Worm (Caenorhabditis elegans): Measurements from ENCODE around the gene fbf-1.

fbf-1 gene

ce11 chrII:6080743-6081142, at the start of gene fbf-1:
Gene fbf-1 (minus strand): TSS chrII:6080843.
- TF ChIP-seq zag-1 (tag; optimal IDR thresholded peaks at IDR 0.05) (no peak), tag-97 (GFP tag; IDR thresholded peaks at IDR 0.05) (no peak), lin-1 (GFP tag; IDR thresholded peaks at IDR 0.05) (no peak), nhr-102 (tag; optimal IDR thresholded peaks at IDR 0.05) (no peak), ztf-7 (tag; optimal IDR thresholded peaks at IDR 0.05) (no peak), unc-130 (GFP tag; optimal IDR thresholded peaks at IDR 0.05) (no peak), dmd-8 (GFP tag; IDR thresholded peaks at IDR 0.05) (no peak), dpl-1 (GFP tag; optimal IDR thresholded peaks at IDR 0.05) (no peak), pqm-1 (tag; optimal IDR thresholded peaks at IDR 0.05) (no peak), mdt-29 (GFP tag; IDR thresholded peaks at IDR 0.05) (no peak), mxl-3 (GFP tag; optimal IDR thresholded peaks at IDR 0.05) (no peak)

ce11 chrII:6125259-6125658, 44.6 kb upstream of the fbf-1 start, which contains the start of gene rars-2:
Gene rars-2 (plus strand): TSS chrII:6125559.
- no peak for TF ChIP-seq D1046.2 (GFP tag; IDR thresholded peaks at IDR 0.05)
- no peak for TF ChIP-seq zag-1 (tag; optimal IDR thresholded peaks at IDR 0.05)
- TF ChIP-seq lsy-2 (tag; optimal IDR thresholded peaks at IDR 0.05), result no peak
- TF ChIP-seq lin-38 (GFP tag; IDR thresholded peaks at IDR 0.05), result peak; percentile 34; the same call in 1 of the 2 replicates

ce11 chrII:6123513-6123912, 42.9 kb upstream of the fbf-1 start, which contains the start of gene C29H12.2:
Gene C29H12.2 (plus strand): TSS chrII:6123809.
- no peak for TF ChIP-seq spr-3 (GFP tag; optimal IDR thresholded peaks at IDR 0.05)
- no peak for TF ChIP-seq Y75B8A.6 (GFP tag; IDR thresholded peaks at IDR 0.05)
- no peak for TF ChIP-seq unc-39 (tag; optimal IDR thresholded peaks at IDR 0.05)
- TF ChIP-seq mdl-1 (tag; optimal IDR thresholded peaks at IDR 0.05), result no peak
- no peak for TF ChIP-seq ces-1 (GFP tag; optimal IDR thresholded peaks at IDR 0.05)
- TF ChIP-seq unc-62 (GFP tag; optimal IDR thresholded peaks at IDR 0.05 in 1 of 2), result peak in 1 of 2 experiments; percentile 94
- no peak for TF ChIP-seq unc-62 (tag; optimal IDR thresholded peaks at IDR 0.05)
- TF ChIP-seq ceh-32 (tag; optimal IDR thresholded peaks at IDR 0.05; ENCODE audit: poor library complexity), result no peak
- peak; percentile 51 for TF ChIP-seq hlh-30 (tag; optimal IDR thresholded peaks at IDR 0.05; ENCODE audit: insufficient read depth)
- no peak for TF ChIP-seq nhr-28 (tag; optimal IDR thresholded peaks at IDR 0.05)
- TF ChIP-seq dmd-8 (GFP tag; IDR thresholded peaks at IDR 0.05), result no peak
- TF ChIP-seq lin-38 (GFP tag; IDR thresholded peaks at IDR 0.05), result no peak
- TF ChIP-seq Y105C5A.15 (GFP tag; IDR thresholded peaks at IDR 0.05), result no peak
- no peak for TF ChIP-seq nhr-111 (GFP tag; optimal IDR thresholded peaks at IDR 0.05)
- no peak for TF ChIP-seq nhr-237 (tag; optimal IDR thresholded peaks at IDR 0.05)
- no peak for TF ChIP-seq gei-8 (GFP tag; optimal IDR thresholded peaks at IDR 0.05)
- TF ChIP-seq daf-19 (GFP tag; conservative IDR thresholded peaks at IDR 0.05), result no peak

DNA sequence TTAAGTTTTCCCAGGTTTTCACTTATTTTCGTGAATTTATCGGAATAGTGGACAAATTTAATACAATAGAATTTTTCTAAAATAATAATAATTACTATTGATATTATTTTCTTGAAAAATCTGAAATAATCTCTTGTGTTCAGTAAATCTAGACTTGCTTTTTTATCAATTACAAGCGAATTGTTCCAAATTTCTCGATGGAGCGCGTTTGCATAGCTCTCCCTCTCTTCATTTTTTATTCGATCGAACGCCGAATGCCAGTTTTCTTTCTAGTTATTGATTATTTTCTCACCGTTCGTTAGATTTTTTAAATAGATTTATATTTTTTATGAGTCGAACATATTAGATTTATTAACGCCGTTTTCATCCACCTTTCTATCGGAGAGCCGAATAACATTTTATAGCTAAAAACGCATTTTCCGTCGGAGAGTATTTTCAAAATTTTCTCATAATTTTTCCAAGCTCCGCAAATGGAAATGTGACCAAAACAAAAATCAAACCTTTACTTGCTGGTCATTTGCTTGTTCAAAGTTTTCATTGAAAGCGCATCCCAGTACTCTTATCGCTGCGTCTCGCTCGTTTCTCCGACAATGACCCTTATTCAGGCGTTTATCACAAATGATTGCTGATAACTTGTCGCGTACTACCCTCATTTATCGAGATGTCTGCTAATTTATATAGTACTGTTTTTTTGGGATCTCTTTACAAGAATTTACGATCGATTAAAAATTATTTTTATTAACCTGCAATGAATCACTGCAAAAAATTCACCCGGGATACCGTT, 42.2 kb upstream of the fbf-1 start:
- TF ChIP-seq dmd-6 (GFP tag; IDR thresholded peaks at IDR 0.05) (peak; percentile 44; the same call in 1 of the 2 replicates), daf-16 (GFP tag; optimal IDR thresholded peaks at IDR 0.05) (no peak), daf-16 (tag; optimal IDR thresholded peaks at IDR 0.05) (peak; percentile 43), set-16 (GFP tag; IDR thresholded peaks at IDR 0.05) (no peak), php-3 (GFP tag; IDR thresholded peaks at IDR 0.05) (peak; percentile 75), lsy-2 (tag; optimal IDR thresholded peaks at IDR 0.05) (peak in 1 of 2 experiments; percentile 59), nhr-6 (tag; optimal IDR thresholded peaks at IDR 0.05) (no peak), hlh-11 (tag; optimal IDR thresholded peaks at IDR 0.05) (peak; percentile 45), nhr-10 (tag; optimal IDR thresholded peaks at IDR 0.05) (no peak), nhr-11 (tag; optimal IDR thresholded peaks at IDR 0.05) (no peak), mxl-2 (GFP tag; conservative IDR thresholded peaks at IDR 0.05) (no peak), nhr-48 (tag; optimal IDR thresholded peaks at IDR 0.05) (no peak), lir-3 (tag; optimal IDR thresholded peaks at IDR 0.05) (no peak), ZK546.5 (tag; optimal IDR thresholded peaks at IDR 0.05) (no peak), mes-2 (tag; optimal IDR thresholded peaks at IDR 0.05; ENCODE audit: poor library complexity, severe bottlenecking) (peak; percentile 35), lin-38 (GFP tag; IDR thresholded peaks at IDR 0.05) (peak; percentile 94), zfp-2 (tag; optimal IDR thresholded peaks at IDR 0.05) (no peak), spr-3 (GFP tag; optimal IDR thresholded peaks at IDR 0.05) (no peak), lin-13 (GFP tag; optimal IDR thresholded peaks at IDR 0.05) (no peak), mep-1 (tag; optimal IDR thresholded peaks at IDR 0.05) (no peak), F44E2.7 (GFP tag; IDR thresholded peaks at IDR 0.05) (no peak)

All from whole organism, L4 larva.